Worm (Caenorhabditis elegans): ENCODE data around the gene cux-7.

ce11 chrIII:7520672-7521071 lies at the start of gene cux-7, which contains the start of gene C07H6.2:
- no peak for TF ChIP-seq lin-39 (tag; optimal IDR thresholded peaks at IDR 0.05)
- TF ChIP-seq aly-2 (tag; optimal IDR thresholded peaks at IDR 0.05) = no peak
- TF ChIP-seq sma-9 (GFP tag; optimal IDR thresholded peaks at IDR 0.05) = peak; percentile 99
- TF ChIP-seq sma-9 (tag; optimal IDR thresholded peaks at IDR 0.05) = no peak
- TF ChIP-seq unc-62 (GFP tag; optimal IDR thresholded peaks at IDR 0.05) = no peak

Measured in whole organism, L2 larva.